Worm (Caenorhabditis elegans) whole organism, young adult: Measurements from ENCODE around the gene F26A1.19.

Experiments used
- F49E8.2 ChIP-seq: sonication (generic microtip); optimal IDR thresholded peaks from 3 replicates; lab custom pipeline; 2017; ENCODE audit warnings: missing genetic modification characterization, mild to moderate bottlenecking, missing compliant biosample characterization, antibody characterized with exemption, moderate library complexity; ENCODE audit not compliant: insufficient read depth
- Y56A3A.18 ChIP-seq: fragments of 200-800 bp; sonication (Bioruptor generic); IDR thresholded peaks from 2 replicates; pipeline ENCODE4 v1.3.6; 2022; ENCODE audit warnings: missing genetic modification reagents, missing genetic modification characterization, missing compliant biosample characterization
- Y79H2A.3 ChIP-seq: fragments of 200-800 bp; sonication (Bioruptor generic); conservative IDR thresholded peaks from 2 replicates; pipeline ENCODE4 v1.3.6; 2022; ENCODE audit warnings: missing genetic modification reagents, missing genetic modification characterization, missing compliant biosample characterization
- hmg-1.2 ChIP-seq: fragments of 200-800 bp; sonication (Bioruptor generic); IDR thresholded peaks from 2 replicates; pipeline ENCODE4 v1.3.6; 2022; ENCODE audit warnings: missing genetic modification reagents, missing genetic modification characterization, missing compliant biosample characterization
- nhr-120 ChIP-seq: fragments of 200-800 bp; sonication (Bioruptor generic); IDR thresholded peaks from 2 replicates; pipeline ENCODE4 v1.3.6; 2022; ENCODE audit warnings: missing genetic modification characterization, missing compliant biosample characterization
- nhr-27 ChIP-seq: fragments of 200-800 bp; sonication (Bioruptor generic); optimal IDR thresholded peaks from 2 replicates; lab custom pipeline; 2018; ENCODE audit warnings: mild to moderate bottlenecking, missing genetic modification characterization, moderate library complexity, missing compliant biosample characterization
- pha-4 ChIP-seq: fragments of 150-350 bp; sonication (generic microtip); optimal IDR thresholded peaks from 2 replicates; lab custom pipeline; 2014; ENCODE audit warnings: missing biosample characterization, missing genetic modification reagents, missing genetic modification characterization
- rcor-1 ChIP-seq: fragments of 200-800 bp; sonication (Bioruptor generic); IDR thresholded peaks from 2 replicates; pipeline ENCODE4 v1.3.6; 2022; ENCODE audit warnings: missing genetic modification reagents, missing genetic modification characterization, missing compliant biosample characterization
- snpc-4 ChIP-seq, 5 experiments: fragments of 150-350 bp in 1 of 5; sonication (generic microtip) in 4 of 5; optimal IDR thresholded peaks; 2 replicates each; lab custom pipeline; 2014 to 2018; ENCODE audit warnings: missing genetic modification characterization in 5 of 5, missing biosample characterization in 3 of 5, antibody characterized with exemption in 2 of 5, mild to moderate bottlenecking in 2 of 5, missing compliant biosample characterization in 2 of 5, missing genotype in 2 of 5, moderate library complexity in 2 of 5, missing genetic modification reagents in 1 of 5
- somi-1 ChIP-seq: fragments of 200-800 bp; sonication (Bioruptor generic); optimal IDR thresholded peaks from 2 replicates; lab custom pipeline; 2018; ENCODE audit warnings: mild to moderate bottlenecking, missing genetic modification characterization, missing compliant biosample characterization

- TF ChIP-seq pha-4 (tag; lab: Kevin White, UChicago) (no peak), F49E8.2 (tag; lab: Kevin White, UChicago) (no peak), snpc-4 (GFP tag; optimal IDR thresholded peaks at IDR 0.05; lab: Kevin White, UChicago) (no peak), snpc-4 (tag; optimal IDR thresholded peaks at IDR 0.05; lab: Kevin White, UChicago) (no peak), Y79H2A.3 (GFP tag; lab: Robert Waterston, UW) (no peak), hmg-1.2 (GFP tag; lab: Robert Waterston, UW) (no peak), somi-1 (GFP tag; lab: Kevin White, UChicago) (no peak), rcor-1 (GFP tag; lab: Robert Waterston, UW) (no peak), nhr-120 (GFP tag; lab: Robert Waterston, UW) (no peak), Y56A3A.18 (no peak), nhr-27 (no peak)
These were observed 21.5 kb downstream of the F26A1.19 start, which contains the start of gene C35D10.6 for ce11 chrIII:4859039-4859438.
